Worm (Caenorhabditis elegans): ENCODE measurements around the gene rsp-1.

The rsp-1 gene

DNA sequence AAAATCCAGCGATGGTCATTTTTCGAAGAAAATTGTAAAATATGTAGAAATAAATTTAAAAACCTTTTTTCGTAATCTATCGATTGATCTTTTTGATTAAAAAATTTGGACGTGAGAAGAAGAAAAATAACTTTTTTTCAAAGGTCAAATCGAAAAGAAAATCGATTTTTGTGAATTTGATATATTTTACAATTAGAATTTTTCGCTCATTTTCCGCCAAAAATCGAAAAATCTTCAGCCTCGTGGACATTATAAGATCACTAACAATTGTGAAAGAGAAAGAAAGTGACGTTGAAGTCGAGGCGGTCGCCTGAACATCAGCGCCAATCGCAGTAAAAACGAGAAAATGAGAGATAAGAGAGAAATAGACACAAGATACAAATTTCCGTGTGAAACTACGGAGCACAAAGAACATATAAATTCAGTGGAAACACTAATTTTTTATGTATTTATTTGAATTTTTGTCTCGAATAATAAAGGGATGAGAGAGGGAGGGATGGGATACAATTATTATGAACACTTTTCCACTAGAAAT lies 16.5 kb downstream of the rsp-1 start, which contains the start of gene cisd-1:
TSS of gene cisd-1 (minus strand) at position 51 of the 535 bp plus-strand sequence.
- TF ChIP-seq him-1 (tag; optimal IDR thresholded peaks at IDR 0.05) (no peak), W03F9.2 (tag; optimal IDR thresholded peaks at IDR 0.05) (no peak), dao-5 (tag; optimal IDR thresholded peaks at IDR 0.05) (no peak)

- TF ChIP-seq W03F9.2 (tag; optimal IDR thresholded peaks at IDR 0.05) (no peak), him-1 (tag; optimal IDR thresholded peaks at IDR 0.05) (no peak), dao-5 (tag; optimal IDR thresholded peaks at IDR 0.05) (no peak)
Observed at ce11 chrII:11471916-11472315, 18.8 kb downstream of the rsp-1 start, which contains the start of gene mfn-1. Gene mfn-1, minus strand, starts transcription at chrII:11472016.

DNA sequence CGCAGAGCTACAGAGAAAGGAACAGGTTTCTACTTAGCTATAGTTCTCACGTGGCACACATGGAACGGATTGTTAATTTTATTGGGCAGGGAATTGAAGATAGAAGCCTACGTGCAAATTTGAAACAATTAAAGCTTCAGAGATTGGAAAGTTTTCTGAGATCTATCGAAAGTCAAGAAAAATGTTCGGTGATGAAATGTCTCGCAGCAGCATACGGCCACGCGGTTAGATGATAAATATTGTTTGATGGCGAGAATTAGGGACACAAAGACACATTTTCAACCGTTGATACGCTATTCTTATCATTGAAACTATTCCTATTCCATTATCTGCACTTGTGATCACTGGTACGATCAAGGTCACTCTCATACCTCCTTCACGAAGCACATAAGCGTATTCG lies 19.4 kb downstream of the rsp-1 start:
- TF ChIP-seq dao-5 (tag; optimal IDR thresholded peaks at IDR 0.05) (no peak), W03F9.2 (tag; optimal IDR thresholded peaks at IDR 0.05) (no peak), him-1 (tag; optimal IDR thresholded peaks at IDR 0.05) (no peak)

DNA sequence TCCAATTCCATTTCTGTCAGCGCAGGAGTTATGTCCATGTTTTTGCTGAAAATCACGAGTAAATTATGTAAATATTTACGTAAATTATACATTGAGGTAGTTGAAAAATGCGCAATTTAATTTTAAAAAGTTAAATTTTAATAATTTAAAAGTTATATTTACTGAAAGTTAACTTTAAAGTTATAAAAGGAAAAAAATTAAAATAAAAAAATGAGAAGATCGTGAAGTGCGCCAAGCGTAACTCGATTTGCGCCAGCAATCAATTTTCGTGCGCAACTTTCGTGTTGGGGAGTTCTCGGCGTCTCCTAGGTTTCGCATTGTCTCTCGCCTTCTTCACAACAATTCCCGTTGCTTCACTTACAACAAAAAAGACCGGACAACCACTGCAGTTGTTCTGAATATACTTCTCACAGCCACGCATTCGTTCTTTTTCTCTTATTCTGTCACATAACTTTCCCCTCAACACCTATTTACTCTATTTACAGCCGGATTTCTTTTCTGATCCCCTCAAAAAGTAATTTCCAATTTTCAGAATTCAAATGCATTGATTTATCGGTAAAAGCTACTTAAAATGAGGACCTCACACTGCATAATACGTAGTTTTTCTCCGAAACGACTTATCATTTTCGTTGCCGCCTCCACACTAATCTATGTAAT lies 20.5 kb downstream of the rsp-1 start, which contains the start of the genes metl-1 and W02B12.11:
TSS of gene metl-1 (minus strand) at position 51 of the 657 bp plus-strand sequence.
TSS of gene W02B12.11 (plus strand) at position 337 of the 657 bp plus-strand sequence.
- TF ChIP-seq him-1 (tag; optimal IDR thresholded peaks at IDR 0.05): peak; percentile 38
- peak; percentile 85 for TF ChIP-seq W03F9.2 (tag; optimal IDR thresholded peaks at IDR 0.05)
- no peak for TF ChIP-seq dao-5 (tag; optimal IDR thresholded peaks at IDR 0.05)

ce11 chrII:11476410-11476809 lies 23.2 kb downstream of the rsp-1 start, which contains the start of gene W02B12.16:
Gene W02B12.16, minus strand, starts transcription at chrII:11476510.
- TF ChIP-seq him-1 (tag; optimal IDR thresholded peaks at IDR 0.05) (no peak), dao-5 (tag; optimal IDR thresholded peaks at IDR 0.05) (no peak), W03F9.2 (tag; optimal IDR thresholded peaks at IDR 0.05) (no peak)

DNA sequence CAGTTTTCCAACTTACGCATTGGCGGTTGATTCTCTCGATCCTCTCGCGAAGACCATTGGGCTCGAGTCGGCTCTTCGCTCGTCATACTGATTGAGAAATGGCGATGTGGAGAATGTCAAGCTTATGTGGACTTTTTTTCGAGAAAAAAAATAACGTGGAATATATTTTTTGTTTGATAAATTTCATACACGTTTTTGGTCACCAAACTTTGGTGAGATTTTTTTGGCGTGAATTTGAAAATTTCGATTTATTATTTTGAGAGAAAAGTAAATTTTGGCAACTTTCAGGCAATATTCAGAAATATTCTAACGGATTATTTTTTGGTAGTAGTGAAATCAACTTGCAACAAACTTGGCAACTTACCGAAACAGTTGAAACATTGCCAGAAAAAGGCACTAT lies 25.9 kb downstream of the rsp-1 start, which contains the start of gene W02B12.12:
TSS of gene W02B12.12 (minus strand) at position 101 of the 400 bp plus-strand sequence.
- TF ChIP-seq W03F9.2 (tag; optimal IDR thresholded peaks at IDR 0.05) (no peak), dao-5 (tag; optimal IDR thresholded peaks at IDR 0.05) (no peak), him-1 (tag; optimal IDR thresholded peaks at IDR 0.05) (no peak)

DNA sequence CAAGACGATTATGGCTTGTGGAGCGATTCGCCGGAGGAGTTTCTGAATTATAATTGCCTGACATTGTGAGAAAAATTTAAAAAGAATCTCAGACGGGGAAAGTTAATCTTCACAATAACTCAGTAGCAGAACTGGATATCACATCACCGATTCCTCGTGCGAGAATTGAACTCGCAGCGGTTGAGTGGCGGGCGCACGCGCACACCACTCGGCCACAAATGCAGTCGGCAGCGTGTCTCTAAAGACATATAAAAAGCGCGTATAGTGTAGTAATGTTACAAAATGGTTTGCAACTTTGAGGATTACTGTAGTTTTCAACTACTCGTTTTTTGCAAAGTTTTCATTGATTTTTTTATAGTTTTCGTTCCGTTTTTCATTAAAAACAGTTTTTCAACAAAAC lies 31.4 kb downstream of the rsp-1 start:
- TF ChIP-seq dao-5 (tag; optimal IDR thresholded peaks at IDR 0.05) (peak; percentile 85), him-1 (tag; optimal IDR thresholded peaks at IDR 0.05) (peak; percentile 60), W03F9.2 (tag; optimal IDR thresholded peaks at IDR 0.05) (peak; percentile 84)

ce11 chrII:11485200-11485599 lies 32.0 kb downstream of the rsp-1 start, which contains the start of gene twk-5:
Gene twk-5, minus strand, starts transcription at chrII:11485300.
- TF ChIP-seq W03F9.2 (tag; optimal IDR thresholded peaks at IDR 0.05) (no peak), him-1 (tag; optimal IDR thresholded peaks at IDR 0.05) (no peak), dao-5 (tag; optimal IDR thresholded peaks at IDR 0.05) (no peak)

DNA sequence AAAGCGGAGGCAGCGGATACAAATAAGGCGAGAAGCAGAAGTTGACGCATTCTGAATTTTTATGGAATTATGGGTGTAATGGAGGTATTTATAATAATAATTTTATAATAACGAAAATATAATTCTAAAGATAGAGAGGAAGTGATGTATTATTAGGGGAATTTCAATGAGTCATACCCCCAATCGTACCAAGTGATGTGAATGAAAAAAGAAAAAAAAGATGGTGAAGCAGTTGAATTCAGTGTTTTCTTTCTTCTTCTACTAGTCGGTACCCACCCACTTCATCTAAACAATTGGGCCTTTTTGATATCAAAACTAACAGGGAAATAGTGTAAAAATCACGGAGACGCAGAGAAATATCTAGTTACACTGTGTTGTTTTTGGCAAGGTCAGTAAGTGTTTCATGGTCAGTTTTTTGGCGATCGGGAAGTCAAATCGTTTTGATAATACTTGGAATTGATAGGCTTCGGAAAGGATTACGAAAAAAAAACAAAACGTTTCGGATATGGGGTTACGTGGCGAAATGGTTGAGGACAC lies 33.6 kb downstream of the rsp-1 start, which contains the start of gene ttr-18:
TSS of gene ttr-18 (minus strand) at position 51 of the 537 bp plus-strand sequence.
- no peak for TF ChIP-seq W03F9.2 (tag; optimal IDR thresholded peaks at IDR 0.05)
- TF ChIP-seq him-1 (tag; optimal IDR thresholded peaks at IDR 0.05): no peak
- no peak for TF ChIP-seq dao-5 (tag; optimal IDR thresholded peaks at IDR 0.05)

DNA sequence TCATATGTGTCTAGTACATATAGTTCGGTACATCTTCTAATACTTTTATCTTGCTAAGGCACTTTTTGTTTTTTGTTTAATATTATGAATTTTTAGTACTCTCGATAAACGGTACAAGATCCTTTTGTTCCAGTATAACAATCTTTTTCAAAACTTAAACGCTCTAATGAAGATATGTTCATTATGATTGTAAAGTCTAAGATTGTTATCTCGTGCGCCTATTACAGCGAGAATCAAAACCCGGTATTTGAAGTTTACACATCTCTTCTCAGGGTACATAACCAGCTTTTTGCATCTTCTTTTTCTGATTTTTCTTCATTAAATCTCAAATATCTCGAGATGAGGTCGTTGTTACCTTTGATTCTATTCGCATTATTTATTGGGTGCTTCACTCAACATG lies 34.8 kb downstream of the rsp-1 start, which contains the start of gene B0334.13:
TSS of gene B0334.13 (plus strand) at position 301 of the 400 bp plus-strand sequence.
- no peak for TF ChIP-seq him-1 (tag; optimal IDR thresholded peaks at IDR 0.05)
- no peak for TF ChIP-seq W03F9.2 (tag; optimal IDR thresholded peaks at IDR 0.05)

DNA sequence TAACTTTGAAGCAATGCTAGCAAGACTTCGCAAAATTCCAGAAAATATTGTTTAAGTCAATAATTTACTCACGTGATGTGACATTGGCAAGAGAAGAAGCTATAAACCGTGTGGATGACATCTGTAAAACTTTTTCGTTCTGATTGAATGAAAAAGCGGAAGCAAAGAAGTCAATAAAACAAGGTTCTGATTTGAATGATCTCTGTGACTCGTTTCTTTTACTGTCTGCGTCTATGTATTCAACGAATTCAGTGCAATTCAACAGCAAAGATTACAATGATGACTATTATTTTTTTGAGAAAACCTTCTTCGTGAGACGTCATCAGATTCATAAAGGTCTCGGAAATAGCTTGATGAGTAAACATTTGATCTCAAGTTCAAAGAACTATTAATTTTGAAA lies 39.7 kb downstream of the rsp-1 start, which contains the start of gene hacl-1:
TSS of gene hacl-1 (minus strand) at position 121 of the 400 bp plus-strand sequence.
- no peak for TF ChIP-seq dao-5 (tag; optimal IDR thresholded peaks at IDR 0.05)
- TF ChIP-seq W03F9.2 (tag; optimal IDR thresholded peaks at IDR 0.05): no peak
- no peak for TF ChIP-seq him-1 (tag; optimal IDR thresholded peaks at IDR 0.05)

- no peak for TF ChIP-seq W03F9.2 (tag; optimal IDR thresholded peaks at IDR 0.05)
- no peak for TF ChIP-seq him-1 (tag; optimal IDR thresholded peaks at IDR 0.05)
- TF ChIP-seq dao-5 (tag; optimal IDR thresholded peaks at IDR 0.05): no peak
Observed at ce11 chrII:11495307-11495706, 42.1 kb downstream of the rsp-1 start, which contains the start of the genes ooc-3 and B0334.4. Gene ooc-3, minus strand, starts transcription at chrII:11495321. Gene B0334.4, plus strand, starts transcription at chrII:11495692.

DNA sequence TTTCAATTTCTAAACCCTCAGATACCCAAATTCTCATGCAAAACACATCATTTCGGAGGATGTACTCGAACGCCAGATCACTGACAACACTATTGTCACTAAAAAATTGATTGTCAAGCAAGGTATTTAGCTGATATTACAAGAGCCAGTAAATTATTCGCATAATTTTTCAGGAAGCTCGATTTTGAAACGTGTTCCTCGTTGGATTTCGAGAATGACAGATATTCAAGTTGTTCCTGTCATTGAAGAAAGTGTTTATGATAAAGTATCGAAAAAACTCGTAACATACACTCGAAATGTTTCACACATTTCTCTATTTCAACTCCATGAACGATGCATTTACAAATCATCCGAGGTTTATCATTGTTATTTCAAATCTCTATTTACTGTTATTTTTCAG lies 42.6 kb downstream of the rsp-1 start:
- TF ChIP-seq W03F9.2 (tag; optimal IDR thresholded peaks at IDR 0.05) (no peak), dao-5 (tag; optimal IDR thresholded peaks at IDR 0.05) (no peak), him-1 (tag; optimal IDR thresholded peaks at IDR 0.05) (no peak)

DNA sequence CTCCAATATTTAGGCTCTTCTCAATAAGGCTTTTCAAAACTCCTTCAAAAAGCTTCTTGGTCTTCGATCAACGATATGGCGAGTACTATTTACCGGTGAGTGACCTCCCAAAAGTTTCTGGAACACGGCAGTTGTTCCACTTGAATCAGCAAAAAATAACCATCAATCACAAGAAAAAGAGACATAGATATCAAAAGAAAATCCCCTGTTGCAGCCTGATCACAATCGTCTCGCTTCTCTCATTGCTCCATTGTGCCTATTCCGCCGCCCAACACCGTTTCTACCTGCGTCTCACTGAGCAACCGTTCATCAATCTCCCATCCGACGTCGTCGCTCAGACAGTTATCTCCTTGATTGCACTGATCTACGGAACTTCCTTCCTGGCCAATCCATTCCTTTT lies 43.6 kb downstream of the rsp-1 start, which contains the start of gene emc-5:
TSS of gene emc-5 (plus strand) at position 14 of the 400 bp plus-strand sequence.
- TF ChIP-seq dao-5 (tag; optimal IDR thresholded peaks at IDR 0.05) (no peak), W03F9.2 (tag; optimal IDR thresholded peaks at IDR 0.05) (no peak), him-1 (tag; optimal IDR thresholded peaks at IDR 0.05) (no peak)

All from whole organism, L4/young adult.